Worm (Caenorhabditis elegans): ENCODE measurements around the gene pha-4.

pha-4 gene

ce11 chrV:20779707-20780346 is 27.0 kb downstream of the pha-4 start:
- TF ChIP-seq aly-1 (tag; optimal IDR thresholded peaks at IDR 0.05) (no peak), B0310.2 (tag; optimal IDR thresholded peaks at IDR 0.05) (no peak), flt-1 (GFP tag; IDR thresholded peaks at IDR 0.05) (no peak), F13C5.2 (tag; optimal IDR thresholded peaks at IDR 0.05) (no peak), ets-7 (tag; optimal IDR thresholded peaks at IDR 0.05) (no peak), tbx-11 (GFP tag; IDR thresholded peaks at IDR 0.05) (no peak), hnd-1 (tag; optimal IDR thresholded peaks at IDR 0.05) (no peak), tbx-37 (GFP tag; conservative IDR thresholded peaks at IDR 0.05) (no peak), sea-1 (GFP tag; conservative IDR thresholded peaks at IDR 0.05) (no peak)

ce11 chrV:20780400-20780799 is 27.5 kb downstream of the pha-4 start, which contains the start of gene hif-1:
TSS of gene hif-1 (plus strand) at chrV:20780407.
- TF ChIP-seq B0310.2 (tag; optimal IDR thresholded peaks at IDR 0.05) (no peak), ama-1 (optimal IDR thresholded peaks at IDR 0.05) (no peak), aly-1 (tag; optimal IDR thresholded peaks at IDR 0.05) (no peak), sea-1 (GFP tag; conservative IDR thresholded peaks at IDR 0.05) (no peak), ceh-36 (tag; optimal IDR thresholded peaks at IDR 0.05) (no peak)

- TF ChIP-seq ama-1 (optimal IDR thresholded peaks at IDR 0.05) (no peak), ets-7 (tag; optimal IDR thresholded peaks at IDR 0.05) (no peak), ceh-13 (GFP tag; optimal IDR thresholded peaks at IDR 0.05) (no peak), flt-1 (GFP tag; IDR thresholded peaks at IDR 0.05) (no peak), sea-1 (GFP tag; conservative IDR thresholded peaks at IDR 0.05) (no peak), tra-4 (tag; optimal IDR thresholded peaks at IDR 0.05) (no peak), ceh-36 (tag; optimal IDR thresholded peaks at IDR 0.05) (no peak), hmbx-1 (tag; optimal IDR thresholded peaks at IDR 0.05) (no peak), hmg-4 (GFP tag; optimal IDR thresholded peaks at IDR 0.05) (no peak), hnd-1 (tag; optimal IDR thresholded peaks at IDR 0.05) (no peak), scrt-1 (GFP tag; IDR thresholded peaks at IDR 0.05) (no peak), F13C5.2 (tag; optimal IDR thresholded peaks at IDR 0.05) (no peak), pes-1 (GFP tag; IDR thresholded peaks at IDR 0.05) (no peak), B0310.2 (tag; optimal IDR thresholded peaks at IDR 0.05) (no peak), aly-1 (tag; optimal IDR thresholded peaks at IDR 0.05) (no peak), tbx-37 (GFP tag; conservative IDR thresholded peaks at IDR 0.05) (no peak), tbx-11 (GFP tag; IDR thresholded peaks at IDR 0.05) (no peak)
Observed at ce11 chrV:20781346-20781952, 28.6 kb downstream of the pha-4 start.

- TF ChIP-seq hmbx-1 (tag; optimal IDR thresholded peaks at IDR 0.05) (no peak), flt-1 (GFP tag; IDR thresholded peaks at IDR 0.05) (no peak), ets-7 (tag; optimal IDR thresholded peaks at IDR 0.05) (no peak), scrt-1 (GFP tag; IDR thresholded peaks at IDR 0.05) (no peak), B0310.2 (tag; optimal IDR thresholded peaks at IDR 0.05) (no peak), hmg-4 (GFP tag; optimal IDR thresholded peaks at IDR 0.05) (no peak), ceh-13 (GFP tag; optimal IDR thresholded peaks at IDR 0.05) (no peak), F13C5.2 (tag; optimal IDR thresholded peaks at IDR 0.05) (no peak), pes-1 (GFP tag; IDR thresholded peaks at IDR 0.05) (no peak), tbx-37 (GFP tag; conservative IDR thresholded peaks at IDR 0.05) (no peak), ama-1 (optimal IDR thresholded peaks at IDR 0.05) (no peak), sea-1 (GFP tag; conservative IDR thresholded peaks at IDR 0.05) (no peak), tra-4 (tag; optimal IDR thresholded peaks at IDR 0.05) (no peak), hnd-1 (tag; optimal IDR thresholded peaks at IDR 0.05) (no peak), ceh-36 (tag; optimal IDR thresholded peaks at IDR 0.05) (no peak), aly-1 (tag; optimal IDR thresholded peaks at IDR 0.05) (no peak), tbx-11 (GFP tag; IDR thresholded peaks at IDR 0.05) (no peak)
Observed at ce11 chrV:20782188-20782587, 29.3 kb downstream of the pha-4 start.

ce11 chrV:20783642-20784041 is 30.8 kb downstream of the pha-4 start:
- TF ChIP-seq aly-1 (tag; optimal IDR thresholded peaks at IDR 0.05) (no peak), tbx-37 (GFP tag; conservative IDR thresholded peaks at IDR 0.05) (0 out of 2 replicates have a peak, but pooled peaks have one; percentile 5)

- TF ChIP-seq ama-1 (optimal IDR thresholded peaks at IDR 0.05) (no peak), F13C5.2 (tag; optimal IDR thresholded peaks at IDR 0.05) (no peak), ets-7 (tag; optimal IDR thresholded peaks at IDR 0.05) (no peak)
Observed at ce11 chrV:20785050-20785847, 32.4 kb downstream of the pha-4 start.

ce11 chrV:20785848-20786225 is 33.0 kb downstream of the pha-4 start:
- TF ChIP-seq sea-1 (GFP tag; conservative IDR thresholded peaks at IDR 0.05), result no peak
- TF ChIP-seq scrt-1 (GFP tag; IDR thresholded peaks at IDR 0.05), result no peak
- no peak for TF ChIP-seq tra-4 (tag; optimal IDR thresholded peaks at IDR 0.05)
- TF ChIP-seq pes-1 (GFP tag; IDR thresholded peaks at IDR 0.05), result no peak
- TF ChIP-seq tbx-11 (GFP tag; IDR thresholded peaks at IDR 0.05), result no peak
- TF ChIP-seq flt-1 (GFP tag; IDR thresholded peaks at IDR 0.05), result no peak
- TF ChIP-seq hmbx-1 (tag; optimal IDR thresholded peaks at IDR 0.05), result no peak
- no peak for TF ChIP-seq ceh-13 (GFP tag; optimal IDR thresholded peaks at IDR 0.05)
- TF ChIP-seq hnd-1 (tag; optimal IDR thresholded peaks at IDR 0.05), result no peak
- TF ChIP-seq F13C5.2 (tag; optimal IDR thresholded peaks at IDR 0.05), result no peak
